Fruit fly (Drosophila melanogaster) whole organism, embryonic: Measurements from ENCODE around the gene Prp3.

ENCODE experiments used
- Adf1 ChIP-seq: fragments of 200-800 bp; sonication (Bioruptor generic); IDR thresholded peaks from 2 replicates; pipeline ENCODE4 v1.3.6; 2022; ENCODE audit warnings: missing biosample characterization, missing genetic modification characterization
- B-H1 ChIP-seq: fragments of 200-800 bp; sonication (Bioruptor generic); IDR thresholded peaks from 3 replicates; pipeline ENCODE4 v1.3.6; 2022; ENCODE audit warnings: missing biosample characterization, missing genetic modification characterization
- CG11398 ChIP-seq: fragments of 200-800 bp; sonication (Bioruptor generic); optimal IDR thresholded peaks from 2 replicates; lab custom pipeline; 2016; ENCODE audit warnings: missing biosample characterization, missing genetic modification characterization
- CG11723 ChIP-seq: fragments of 200-800 bp; sonication (Bioruptor generic); optimal IDR thresholded peaks from 2 replicates; lab custom pipeline; 2017; ENCODE audit warnings: missing biosample characterization, mild to moderate bottlenecking, missing genetic modification characterization
- CG1233 ChIP-seq: fragments of 200-800 bp; sonication (Bioruptor generic); optimal IDR thresholded peaks from 4 replicates; lab custom pipeline; 2018; ENCODE audit warnings: missing biosample characterization, mild to moderate bottlenecking, missing genetic modification characterization
- CG13775 ChIP-seq: fragments of 200-800 bp; sonication (Bioruptor generic); optimal IDR thresholded peaks from 3 replicates; lab custom pipeline; 2017; ENCODE audit warnings: missing biosample characterization, mild to moderate bottlenecking, missing genetic modification characterization
- CG13894 ChIP-seq: fragments of 200-800 bp; sonication (Bioruptor generic); optimal IDR thresholded peaks from 3 replicates; lab custom pipeline; 2018; ENCODE audit warnings: missing biosample characterization, mild to moderate bottlenecking, missing genetic modification characterization, moderate library complexity
- CG15514 ChIP-seq: fragments of 200-800 bp; sonication (Bioruptor generic); optimal IDR thresholded peaks from 3 replicates; lab custom pipeline; 2017; ENCODE audit warnings: missing biosample characterization, missing genetic modification characterization, mild to moderate bottlenecking, moderate library complexity, missing genetic modification reagents
- CG15601 ChIP-seq: fragments of 200-800 bp; sonication (Bioruptor generic); optimal IDR thresholded peaks from 3 replicates; lab custom pipeline; 2019; ENCODE audit warnings: missing biosample characterization, mild to moderate bottlenecking, missing genetic modification characterization, moderate library complexity
- CG1603 ChIP-seq: fragments of 200-800 bp; sonication (Bioruptor generic); optimal IDR thresholded peaks from 2 replicates; lab custom pipeline; 2019; ENCODE audit warnings: missing biosample characterization, mild to moderate bottlenecking, missing genetic modification characterization, moderate library complexity
- CG18476 ChIP-seq: fragments of 200-800 bp; sonication (Bioruptor generic); optimal IDR thresholded peaks from 2 replicates; lab custom pipeline; 2016; ENCODE audit warnings: missing biosample characterization, mild to moderate bottlenecking, missing genetic modification characterization
- CG2889 ChIP-seq: fragments of 200-800 bp; sonication (Bioruptor generic); IDR thresholded peaks from 3 replicates; pipeline ENCODE4 v1.3.6; 2022; ENCODE audit warnings: missing biosample characterization, missing genetic modification characterization
- CG30403 ChIP-seq: fragments of 200-800 bp; sonication (Bioruptor generic); optimal IDR thresholded peaks from 3 replicates; lab custom pipeline; 2016; ENCODE audit warnings: missing biosample characterization, missing genetic modification characterization
- CG3281 ChIP-seq: fragments of 200-800 bp; sonication (Bioruptor generic); optimal IDR thresholded peaks from 3 replicates; lab custom pipeline; 2017; ENCODE audit warnings: missing biosample characterization, mild to moderate bottlenecking, missing genetic modification characterization
- CG5180 ChIP-seq: fragments of 200-800 bp; sonication (Bioruptor generic); optimal IDR thresholded peaks from 3 replicates; lab custom pipeline; 2017; ENCODE audit warnings: missing biosample characterization, missing genetic modification characterization, mild to moderate bottlenecking, moderate library complexity, missing genetic modification reagents
- CG6791 ChIP-seq: fragments of 200-800 bp; sonication (Bioruptor generic); IDR thresholded peaks from 3 replicates; pipeline ENCODE4 v1.3.6; 2022; ENCODE audit warnings: missing biosample characterization, missing genetic modification characterization; ENCODE audit not compliant: partially characterized antibody
- CG8089 ChIP-seq: fragments of 200-800 bp; sonication (Bioruptor generic); optimal IDR thresholded peaks from 3 replicates; lab custom pipeline; 2016; ENCODE audit warnings: missing biosample characterization, missing genetic modification characterization
- CG8924 ChIP-seq: fragments of 200-800 bp; optimal IDR thresholded peaks from 3 replicates; lab custom pipeline; 2019; ENCODE audit warnings: missing biosample characterization, mild to moderate bottlenecking, missing genetic modification characterization, moderate library complexity
- CG9437 ChIP-seq: fragments of 200-800 bp; sonication (Bioruptor generic); optimal IDR thresholded peaks from 2 replicates; lab custom pipeline; 2018; ENCODE audit warnings: missing biosample characterization, mild to moderate bottlenecking, missing genetic modification characterization
- CG9797 ChIP-seq: fragments of 200-800 bp; sonication (Bioruptor generic); optimal IDR thresholded peaks from 3 replicates; lab custom pipeline; 2018; ENCODE audit warnings: missing biosample characterization, mild to moderate bottlenecking, missing genetic modification characterization
- CG9932 ChIP-seq: fragments of 200-800 bp; sonication (Bioruptor generic); IDR thresholded peaks from 2 replicates; pipeline ENCODE4 v1.3.6; 2022; ENCODE audit warnings: missing biosample characterization, missing genetic modification characterization
- D19A ChIP-seq: fragments of 200-800 bp; optimal IDR thresholded peaks from 3 replicates; lab custom pipeline; 2019; ENCODE audit warnings: missing biosample characterization, mild to moderate bottlenecking, missing genetic modification characterization, moderate library complexity
- Dref ChIP-seq: fragments of 200-800 bp; sonication (Bioruptor generic); IDR thresholded peaks from 2 replicates; pipeline ENCODE4 v1.3.6; 2022; ENCODE audit warnings: missing biosample characterization, missing genetic modification characterization
- ERR ChIP-seq: fragments of 200-800 bp; sonication (Bioruptor generic); optimal IDR thresholded peaks from 2 replicates; lab custom pipeline; 2016; ENCODE audit warnings: missing biosample characterization, missing genetic modification characterization
- Elba2 ChIP-seq: fragments of 200-800 bp; sonication (Bioruptor generic); optimal IDR thresholded peaks from 3 replicates; lab custom pipeline; 2016; ENCODE audit warnings: missing biosample characterization, missing genetic modification characterization
- Fer1 ChIP-seq: fragments of 200-800 bp; sonication (Bioruptor generic); optimal IDR thresholded peaks from 2 replicates; lab custom pipeline; 2017; ENCODE audit warnings: missing biosample characterization, mild to moderate bottlenecking, missing genetic modification characterization
- MESR4 ChIP-seq: fragments of 200-800 bp; sonication (Bioruptor generic); optimal IDR thresholded peaks from 2 replicates; lab custom pipeline; 2018; ENCODE audit warnings: missing biosample characterization, mild to moderate bottlenecking, missing genetic modification characterization, moderate library complexity
- Max ChIP-seq: fragments of 200-800 bp; sonication (Bioruptor generic); optimal IDR thresholded peaks from 2 replicates; lab custom pipeline; 2016; ENCODE audit warnings: missing biosample characterization, mild to moderate bottlenecking, missing genetic modification characterization
- Meics ChIP-seq: fragments of 200-800 bp; sonication (Bioruptor generic); optimal IDR thresholded peaks from 2 replicates; lab custom pipeline; 2017; ENCODE audit warnings: missing biosample characterization, mild to moderate bottlenecking, missing genetic modification characterization
- PHDP ChIP-seq: fragments of 200-800 bp; sonication (Bioruptor generic); optimal IDR thresholded peaks from 3 replicates; lab custom pipeline; 2018; ENCODE audit warnings: missing biosample characterization, mild to moderate bottlenecking, missing genetic modification characterization, moderate library complexity
- Ravus ChIP-seq: fragments of 200-800 bp; sonication (Bioruptor generic); IDR thresholded peaks from 2 replicates; pipeline ENCODE4 v1.3.6; 2022; ENCODE audit warnings: missing biosample characterization, missing genetic modification characterization
- Sin3A ChIP-seq: fragments of >200 bp; optimal IDR thresholded peaks from 2 replicates; lab custom pipeline; 2018
- TFAM ChIP-seq: fragments of 200-800 bp; sonication (Bioruptor generic); optimal IDR thresholded peaks from 2 replicates; lab custom pipeline; 2017; ENCODE audit warnings: missing biosample characterization, missing genetic modification characterization, inconsistent platforms
- bab2 ChIP-seq: fragments of 200-800 bp; sonication (Bioruptor generic); optimal IDR thresholded peaks from 2 replicates; lab custom pipeline; 2016; ENCODE audit warnings: missing biosample characterization, missing genetic modification characterization
- cg ChIP-seq: fragments of 200-800 bp; sonication (Bioruptor generic); optimal IDR thresholded peaks from 3 replicates; lab custom pipeline; 2019; ENCODE audit warnings: missing biosample characterization, mild to moderate bottlenecking, missing genetic modification characterization, moderate library complexity
- grau ChIP-seq: fragments of 200-800 bp; optimal IDR thresholded peaks from 3 replicates; lab custom pipeline; 2019; ENCODE audit warnings: missing biosample characterization, mild to moderate bottlenecking, missing genetic modification characterization, moderate library complexity
- hth ChIP-seq: fragments of >200 bp; optimal IDR thresholded peaks from 2 replicates; lab custom pipeline; 2017; ENCODE audit warnings: inconsistent platforms
- ind ChIP-seq: fragments of 200-800 bp; sonication (Bioruptor generic); optimal IDR thresholded peaks from 3 replicates; lab custom pipeline; 2016; ENCODE audit warnings: missing biosample characterization, missing genetic modification characterization
- kah ChIP-seq: fragments of 200-800 bp; sonication (Bioruptor generic); optimal IDR thresholded peaks from 2 replicates; lab custom pipeline; 2018; ENCODE audit warnings: missing biosample characterization, mild to moderate bottlenecking, missing genetic modification characterization
- klu ChIP-seq: fragments of 200-800 bp; sonication (Bioruptor generic); IDR thresholded peaks from 2 replicates; pipeline ENCODE4 v1.3.6; 2022; ENCODE audit warnings: missing biosample characterization, missing genetic modification characterization
- org-1 ChIP-seq: fragments of 200-800 bp; sonication (Bioruptor generic); optimal IDR thresholded peaks from 2 replicates; lab custom pipeline; 2017; ENCODE audit warnings: missing biosample characterization, missing genetic modification characterization
- pnt ChIP-seq: fragments of 200-800 bp; sonication (Bioruptor generic); optimal IDR thresholded peaks from 3 replicates; lab custom pipeline; 2016; ENCODE audit warnings: missing biosample characterization, missing genetic modification characterization
- pros ChIP-seq: fragments of 200-800 bp; sonication (Bioruptor generic); optimal IDR thresholded peaks from 3 replicates; lab custom pipeline; 2019; ENCODE audit warnings: missing biosample characterization, mild to moderate bottlenecking, missing genetic modification characterization, moderate library complexity
- run ChIP-seq: fragments of 200-800 bp; sonication (Bioruptor generic); optimal IDR thresholded peaks from 3 replicates; lab custom pipeline; 2018; ENCODE audit warnings: missing biosample characterization, mild to moderate bottlenecking, missing genetic modification characterization
- sens-2 ChIP-seq: fragments of 200-800 bp; sonication (Bioruptor generic); IDR thresholded peaks from 2 replicates; pipeline ENCODE4 v1.3.6; 2022; ENCODE audit warnings: missing biosample characterization, missing genetic modification characterization
- sna ChIP-seq: fragments of 200-800 bp; sonication (Bioruptor generic); IDR thresholded peaks from 2 replicates; pipeline ENCODE4 v1.3.6; 2022; ENCODE audit warnings: missing biosample characterization, missing genetic modification characterization; ENCODE audit not compliant: partially characterized antibody
- ssp ChIP-seq: fragments of 200-800 bp; sonication (Bioruptor generic); IDR thresholded peaks from 2 replicates; pipeline ENCODE4 v1.3.6; 2022; ENCODE audit warnings: missing biosample characterization, missing genetic modification characterization
- trh ChIP-seq: fragments of 200-800 bp; sonication (Bioruptor generic); optimal IDR thresholded peaks from 2 replicates; lab custom pipeline; 2016; ENCODE audit warnings: missing biosample characterization, missing genetic modification characterization
- tx ChIP-seq: fragments of 200-800 bp; sonication (Bioruptor generic); optimal IDR thresholded peaks from 2 replicates; lab custom pipeline; 2016; ENCODE audit warnings: missing biosample characterization, missing genetic modification characterization

Prp3 gene

dm6 chr3L:19906780-19907705, 3.1 kb upstream of the Prp3 start (continued):
- TF ChIP-seq CG2889 (GFP tag; lab: Robert Waterston, UW) = no peak
- TF ChIP-seq CG1603 (tag; lab: Kevin White, UChicago) = peak; percentile 81
- peak; percentile 14 for TF ChIP-seq TFAM (GFP tag; lab: Kevin White, UChicago)
- TF ChIP-seq Meics (GFP tag; lab: Kevin White, UChicago) = peak; percentile 55
- TF ChIP-seq org-1 (GFP tag; lab: Kevin White, UChicago) = peak; percentile 76
- peak; percentile 78 for TF ChIP-seq Fer1 (GFP tag; lab: Kevin White, UChicago)
- TF ChIP-seq Max (GFP tag; lab: Kevin White, UChicago) = peak; percentile 22
- TF ChIP-seq CG9932 (GFP tag; lab: Robert Waterston, UW) = 0 out of 2 replicates have a peak, but pooled peaks have one; percentile 11
- TF ChIP-seq grau = peak; percentile 20
- TF ChIP-seq B-H1 (GFP tag; lab: Robert Waterston, UW) = no peak; the same call in 2 of the 3 replicates
- no peak for TF ChIP-seq ssp (GFP tag; lab: Robert Waterston, UW)
- TF ChIP-seq CG9797 (GFP tag; lab: Kevin White, UChicago) = peak; percentile 34
- peak; percentile 83 for TF ChIP-seq ERR (GFP tag; lab: Kevin White, UChicago)
- peak; percentile 75 for TF ChIP-seq PHDP
- TF ChIP-seq CG9437 (GFP tag; lab: Kevin White, UChicago) = no peak
- peak; percentile 73 for TF ChIP-seq pros (GFP tag; lab: Kevin White, UChicago)
- peak; percentile 25 for TF ChIP-seq ind (GFP tag; lab: Kevin White, UChicago)
- peak; percentile 89 for TF ChIP-seq cg (GFP tag; lab: Kevin White, UChicago)
- TF ChIP-seq CG5180 (GFP tag; lab: Kevin White, UChicago) = peak; percentile 50
- no peak for TF ChIP-seq MESR4 (GFP tag; lab: Kevin White, UChicago)
- peak; percentile 41 for TF ChIP-seq CG8924 (tag; lab: Kevin White, UChicago)
- peak; percentile 37 for TF ChIP-seq CG13775 (GFP tag; lab: Kevin White, UChicago)
- TF ChIP-seq CG11723 (GFP tag; lab: Kevin White, UChicago) = peak; percentile 45
- TF ChIP-seq CG30403 = peak; percentile 11
- no peak for TF ChIP-seq Dref (GFP tag; lab: Robert Waterston, UW)
- peak; percentile 82 for TF ChIP-seq CG15601 (tag; lab: Kevin White, UChicago)
- no peak for TF ChIP-seq CG6791
- peak; percentile 67 for TF ChIP-seq CG3281 (GFP tag; lab: Kevin White, UChicago)
- TF ChIP-seq bab2 (GFP tag; lab: Kevin White, UChicago) = peak; percentile 78
- TF ChIP-seq trh = peak; percentile 15
- no peak; the same call in 1 of the 2 replicates for TF ChIP-seq Ravus (GFP tag; lab: Robert Waterston, UW)
- TF ChIP-seq Sin3A (lab: Kevin White, UChicago) = no peak
- TF ChIP-seq kah (GFP tag; lab: Kevin White, UChicago) = peak; percentile 98
- TF ChIP-seq run (tag; lab: Kevin White, UChicago) = no peak
- TF ChIP-seq hth (lab: Kevin White, UChicago) = no peak
- TF ChIP-seq sna (GFP tag; lab: Robert Waterston, UW) = no peak
- TF ChIP-seq CG18476 = peak; percentile 11
- TF ChIP-seq CG1233 (GFP tag; lab: Kevin White, UChicago) = peak; percentile 68
- peak; percentile 73 for TF ChIP-seq CG15514
- TF ChIP-seq Adf1 (GFP tag; lab: Robert Waterston, UW) = 0 out of 2 replicates have a peak, but pooled peaks have one; percentile 29
- TF ChIP-seq klu (GFP tag; lab: Robert Waterston, UW) = no peak
- peak; percentile 9 for TF ChIP-seq D19A
- TF ChIP-seq Elba2 (GFP tag; lab: Kevin White, UChicago) = no peak
- TF ChIP-seq sens-2 (GFP tag; lab: Robert Waterston, UW) = no peak
- TF ChIP-seq tx (GFP tag; lab: Kevin White, UChicago) = peak; percentile 13
- peak; percentile 10 for TF ChIP-seq CG13894 (tag; lab: Kevin White, UChicago)
- TF ChIP-seq CG11398 (GFP tag; lab: Kevin White, UChicago) = peak; percentile 81
- peak; percentile 75 for TF ChIP-seq pnt (GFP tag; lab: Kevin White, UChicago)
- TF ChIP-seq CG8089 (GFP tag; lab: Kevin White, UChicago) = peak; percentile 75
